Fruit fly (Drosophila melanogaster): ENCODE results near the gene CG10853.
A peak's percentile ranks its signal among the peaks of the same experiment; 100 is the strongest.

- no peak for TF ChIP-seq pfk (GFP tag; optimal IDR thresholded peaks at IDR 0.05)
- TF ChIP-seq CG14014 (GFP tag; IDR thresholded peaks at IDR 0.05): no peak
- no peak for TF ChIP-seq dmrt11E (tag; optimal IDR thresholded peaks at IDR 0.05)
- TF ChIP-seq ttk (GFP tag; IDR thresholded peaks at IDR 0.05): no peak
- TF ChIP-seq CG33557 (GFP tag; optimal IDR thresholded peaks at IDR 0.05): no peak
- peak; percentile 38; the same call in 2 of the 3 replicates for TF ChIP-seq Doc3 (GFP tag; IDR thresholded peaks at IDR 0.05; ENCODE audit: partially characterized antibody)
- no peak for TF ChIP-seq CG6272 (GFP tag; IDR thresholded peaks at IDR 0.05)
Measured at dm6 chr3L:3940075-3940819, 7.4 kb upstream of the CG10853 start, which contains the start of gene CG12766.
